Fruit fly (Drosophila melanogaster) whole organism, pupa: ENCODE results near the gene CG7326.

ENCODE experiments used
- CG17806 ChIP-seq: fragments of 200-800 bp; sonication (Bioruptor generic); optimal IDR thresholded peaks from 2 replicates; lab custom pipeline; 2018; ENCODE audit warnings: missing biosample characterization, mild to moderate bottlenecking, missing genetic modification characterization, moderate library complexity
- CG8159 ChIP-seq: fragments of 200-800 bp; sonication (Bioruptor generic); optimal IDR thresholded peaks from 3 replicates; lab custom pipeline; 2018; ENCODE audit warnings: missing biosample characterization, mild to moderate bottlenecking, missing genetic modification characterization, moderate library complexity
- CG9948 ChIP-seq: fragments of 200-800 bp; sonication (Bioruptor generic); optimal IDR thresholded peaks from 2 replicates; lab custom pipeline; 2018; ENCODE audit warnings: missing biosample characterization, mild to moderate bottlenecking, missing genetic modification characterization, moderate library complexity
- EcR ChIP-seq: fragments of 200-800 bp; sonication (Bioruptor generic); optimal IDR thresholded peaks from 3 replicates; lab custom pipeline; 2019; ENCODE audit warnings: missing biosample characterization, missing genetic modification characterization, mild to moderate bottlenecking, moderate library complexity, missing genetic modification reagents
- fd96Ca ChIP-seq: fragments of 200-800 bp; sonication (Bioruptor generic); IDR thresholded peaks from 3 replicates; pipeline ENCODE4 v1.3.6; 2022; ENCODE audit warnings: missing biosample characterization, missing genetic modification characterization
- rn ChIP-seq: fragments of 200-800 bp; sonication (Bioruptor generic); IDR thresholded peaks from 2 replicates; pipeline ENCODE4 v1.3.6; 2022; ENCODE audit warnings: missing biosample characterization, missing genetic modification characterization

- no peak for TF ChIP-seq CG17806 (tag; lab: Kevin White, UChicago)
- TF ChIP-seq CG8159 (tag; lab: Kevin White, UChicago): no peak
- TF ChIP-seq fd96Ca (GFP tag; lab: Robert Waterston, UW): peak; percentile 11; the same call in 1 of the 3 replicates
- TF ChIP-seq EcR (GFP tag; lab: Kevin White, UChicago): no peak
- TF ChIP-seq rn: no peak
- TF ChIP-seq CG9948: no peak
Measured at dm6 chrX:18902800-18903199, 39.2 kb upstream of the CG7326 start.
